Worm (Caenorhabditis elegans): ENCODE results near the gene C17E7.12.

Gene C17E7.12

ce11 chrV:3874102-3874744 lies 17.6 kb downstream of the C17E7.12 start, which contains the start of gene nhr-158:
Gene nhr-158 (minus strand): TSS chrV:3874152.
- no peak for TF ChIP-seq daf-12 (tag; optimal IDR thresholded peaks at IDR 0.05)
- no peak for TF ChIP-seq ceh-28 (tag; optimal IDR thresholded peaks at IDR 0.05)
- TF ChIP-seq skn-1 (tag; optimal IDR thresholded peaks at IDR 0.05): peak; percentile 6
- TF ChIP-seq unc-39 (tag; optimal IDR thresholded peaks at IDR 0.05): no peak

- TF ChIP-seq mml-1 (tag; optimal IDR thresholded peaks at IDR 0.05) (no peak), R02D3.7 (tag; optimal IDR thresholded peaks at IDR 0.05) (no peak), nhr-11 (tag; optimal IDR thresholded peaks at IDR 0.05) (peak; percentile 81), mdl-1 (tag; optimal IDR thresholded peaks at IDR 0.05) (no peak), pha-4 (tag; optimal IDR thresholded peaks at IDR 0.05) (no peak)
Measured at ce11 chrV:3870359-3870758, 21.5 kb downstream of the C17E7.12 start.

ce11 chrV:3868905-3869304 lies 22.9 kb downstream of the C17E7.12 start, which contains the start of gene nhr-157:
Gene nhr-157 (minus strand): TSS chrV:3869005.
- TF ChIP-seq lsy-12 (tag; optimal IDR thresholded peaks at IDR 0.05) (no peak), aly-2 (tag; optimal IDR thresholded peaks at IDR 0.05) (no peak), ztf-11 (tag; optimal IDR thresholded peaks at IDR 0.05) (no peak), eor-1 (tag; optimal IDR thresholded peaks at IDR 0.05) (no peak), elt-3 (tag; optimal IDR thresholded peaks at IDR 0.05) (no peak), fkh-2 (tag; optimal IDR thresholded peaks at IDR 0.05) (no peak), lin-39 (tag; optimal IDR thresholded peaks at IDR 0.05) (no peak), unc-39 (tag; optimal IDR thresholded peaks at IDR 0.05) (no peak), ceh-9 (tag; optimal IDR thresholded peaks at IDR 0.05) (no peak), R02D3.7 (tag; optimal IDR thresholded peaks at IDR 0.05) (no peak), daf-12 (tag; optimal IDR thresholded peaks at IDR 0.05) (no peak), nfya-1 (tag; optimal IDR thresholded peaks at IDR 0.05; ENCODE audit: insufficient read depth) (no peak), nhr-77 (tag; optimal IDR thresholded peaks at IDR 0.05) (no peak), nhr-12 (tag; optimal IDR thresholded peaks at IDR 0.05) (no peak)

ce11 chrV:3865273-3865672 lies 26.5 kb downstream of the C17E7.12 start:
- TF ChIP-seq nhr-25 (tag; optimal IDR thresholded peaks at IDR 0.05): peak; percentile 42
- TF ChIP-seq elt-1 (tag; optimal IDR thresholded peaks at IDR 0.05): peak; percentile 58
- TF ChIP-seq daf-12 (tag; optimal IDR thresholded peaks at IDR 0.05): no peak

ce11 chrV:3862851-3863250 lies 29.0 kb downstream of the C17E7.12 start, which contains the start of gene nhr-187:
Gene nhr-187 (minus strand): TSS chrV:3862951.
- TF ChIP-seq nhr-12 (tag; optimal IDR thresholded peaks at IDR 0.05): no peak
- no peak for TF ChIP-seq unc-62 (GFP tag; optimal IDR thresholded peaks at IDR 0.05)
- no peak for TF ChIP-seq nhr-77 (tag; optimal IDR thresholded peaks at IDR 0.05)
- TF ChIP-seq nhr-11 (tag; optimal IDR thresholded peaks at IDR 0.05): no peak
- TF ChIP-seq nhr-28 (tag; optimal IDR thresholded peaks at IDR 0.05): no peak
- TF ChIP-seq egl-5 (tag; optimal IDR thresholded peaks at IDR 0.05): no peak
- TF ChIP-seq nhr-67 (tag; optimal IDR thresholded peaks at IDR 0.05): no peak
- TF ChIP-seq egl-27 (tag; optimal IDR thresholded peaks at IDR 0.05): no peak
- TF ChIP-seq mml-1 (tag; optimal IDR thresholded peaks at IDR 0.05): no peak
- no peak for TF ChIP-seq sea-2 (GFP tag; optimal IDR thresholded peaks at IDR 0.05)
- TF ChIP-seq lin-39 (tag; optimal IDR thresholded peaks at IDR 0.05): no peak
- no peak for TF ChIP-seq R02D3.7 (tag; optimal IDR thresholded peaks at IDR 0.05)
- TF ChIP-seq ceh-82 (tag; optimal IDR thresholded peaks at IDR 0.05): no peak
- no peak for TF ChIP-seq pha-4 (tag; optimal IDR thresholded peaks at IDR 0.05)
- no peak for TF ChIP-seq fos-1 (tag; optimal IDR thresholded peaks at IDR 0.05)
- TF ChIP-seq skn-1 (tag; optimal IDR thresholded peaks at IDR 0.05): no peak
- TF ChIP-seq pqm-1 (tag; optimal IDR thresholded peaks at IDR 0.05): no peak

- TF ChIP-seq fkh-10 (GFP tag; optimal IDR thresholded peaks at IDR 0.05): no peak
- TF ChIP-seq elt-3 (tag; optimal IDR thresholded peaks at IDR 0.05): no peak
- no peak for TF ChIP-seq ceh-28 (tag; optimal IDR thresholded peaks at IDR 0.05)
- no peak for TF ChIP-seq unc-62 (GFP tag; optimal IDR thresholded peaks at IDR 0.05)
- no peak for TF ChIP-seq mdl-1 (tag; optimal IDR thresholded peaks at IDR 0.05)
- no peak for TF ChIP-seq elt-1 (tag; optimal IDR thresholded peaks at IDR 0.05)
- TF ChIP-seq lin-39 (tag; optimal IDR thresholded peaks at IDR 0.05): no peak
- no peak for TF ChIP-seq mml-1 (tag; optimal IDR thresholded peaks at IDR 0.05)
- TF ChIP-seq ceh-82 (tag; optimal IDR thresholded peaks at IDR 0.05): no peak
- no peak for TF ChIP-seq eor-1 (tag; optimal IDR thresholded peaks at IDR 0.05)
Measured at ce11 chrV:3860123-3860522, 31.7 kb downstream of the C17E7.12 start, which contains the start of gene nhr-189. Gene nhr-189 (minus strand): TSS chrV:3860243.

Data from whole organism, L3 larva.